Worm (Caenorhabditis elegans) whole organism, L2 larva: ENCODE measurements around the gene enee-1.
A peak's percentile ranks its signal among the peaks of the same experiment; 100 is the strongest.

Experiments used
- C34F6.9 ChIP-seq: fragments of 150-350 bp; optimal IDR thresholded peaks from 2 replicates; lab custom pipeline; 2014; ENCODE audit warnings: missing biosample characterization, missing genetic modification characterization
- F13H6.1 ChIP-seq: sonication (generic microtip); optimal IDR thresholded peaks from 2 replicates; lab custom pipeline; 2016; ENCODE audit warnings: missing genetic modification characterization, missing compliant biosample characterization
- Y55F3AM.14 ChIP-seq: fragments of 200-800 bp; sonication (Bioruptor generic); optimal IDR thresholded peaks from 2 replicates; lab custom pipeline; 2018; ENCODE audit warnings: mild to moderate bottlenecking, missing genetic modification characterization, missing compliant biosample characterization
- ZK546.5 ChIP-seq: sonication (generic microtip); optimal IDR thresholded peaks from 2 replicates; lab custom pipeline; 2017; ENCODE audit warnings: missing biosample characterization, missing genetic modification characterization
- aly-2 ChIP-seq: fragments of 150-350 bp; optimal IDR thresholded peaks from 2 replicates; lab custom pipeline; 2014; ENCODE audit warnings: missing biosample characterization, missing genetic modification characterization
- ama-1 ChIP-seq: fragments of 150-350 bp; optimal IDR thresholded peaks from 2 replicates; lab custom pipeline; 2018; ENCODE audit warnings: inconsistent platforms
- crh-2 ChIP-seq: sonication (generic microtip); optimal IDR thresholded peaks from 2 replicates; lab custom pipeline; 2017; ENCODE audit warnings: missing biosample characterization, missing genetic modification characterization
- dmd-4 ChIP-seq: sonication (generic microtip); optimal IDR thresholded peaks from 2 replicates; lab custom pipeline; 2017; ENCODE audit warnings: missing biosample characterization, missing genetic modification characterization
- elt-1 ChIP-seq: fragments of 150-350 bp; optimal IDR thresholded peaks from 2 replicates; lab custom pipeline; 2014; ENCODE audit warnings: missing biosample characterization, missing genetic modification characterization
- elt-3 ChIP-seq: sonication (generic microtip); optimal IDR thresholded peaks from 2 replicates; lab custom pipeline; 2017; ENCODE audit warnings: missing biosample characterization, missing genetic modification characterization
- fos-1 ChIP-seq: fragments of 150-350 bp; optimal IDR thresholded peaks from 2 replicates; lab custom pipeline; 2014; ENCODE audit warnings: missing biosample characterization, missing genetic modification characterization
- gmeb-1 ChIP-seq: fragments of 150-350 bp; optimal IDR thresholded peaks from 2 replicates; lab custom pipeline; 2014; ENCODE audit warnings: missing biosample characterization, missing genetic modification characterization
- lin-11 ChIP-seq: fragments of 150-350 bp; sonication (generic microtip); optimal IDR thresholded peaks from 2 replicates; lab custom pipeline; 2014; ENCODE audit warnings: missing biosample characterization, missing genetic modification characterization, inconsistent platforms, mixed read lengths
- lin-13 ChIP-seq: fragments of 150-350 bp; optimal IDR thresholded peaks from 2 replicates; lab custom pipeline; 2014; ENCODE audit warnings: missing biosample characterization, missing genetic modification reagents, missing genetic modification characterization
- lin-39 ChIP-seq: fragments of 150-350 bp; optimal IDR thresholded peaks from 2 replicates; lab custom pipeline; 2014; ENCODE audit warnings: missing biosample characterization, missing genetic modification reagents, missing genetic modification characterization
- lsy-2 ChIP-seq, 2 experiments: fragments of 150-350 bp in 1 of 2; sonication (generic microtip) in 1 of 2; optimal IDR thresholded peaks; 2 replicates each; lab custom pipeline; 2014 to 2017; ENCODE audit warnings: missing biosample characterization in 2 of 2, missing genetic modification characterization in 2 of 2
- mab-5 ChIP-seq: fragments of 150-350 bp; optimal IDR thresholded peaks from 2 replicates; lab custom pipeline; 2014; ENCODE audit warnings: missing biosample characterization, missing genetic modification characterization
- mbf-1 ChIP-seq: sonication (generic microtip); optimal IDR thresholded peaks from 2 replicates; lab custom pipeline; 2017; ENCODE audit warnings: missing biosample characterization, missing genetic modification characterization
- mdl-1 ChIP-seq, 2 experiments: fragments of 150-350 bp in 1 of 2; sonication (generic microtip) in 1 of 2; optimal IDR thresholded peaks; 2 replicates each; lab custom pipeline; 2017; ENCODE audit warnings: missing biosample characterization in 2 of 2, missing genetic modification characterization in 2 of 2
- nhr-10 ChIP-seq: sonication (generic microtip); optimal IDR thresholded peaks from 2 replicates; lab custom pipeline; 2017; ENCODE audit warnings: missing biosample characterization, missing genetic modification characterization
- nhr-129 ChIP-seq: fragments of 150-350 bp; optimal IDR thresholded peaks from 2 replicates; lab custom pipeline; 2014; ENCODE audit warnings: missing biosample characterization, missing genetic modification characterization
- nhr-21 ChIP-seq: fragments of 150-350 bp; optimal IDR thresholded peaks from 2 replicates; lab custom pipeline; 2014; ENCODE audit warnings: missing biosample characterization, missing genetic modification characterization
- nhr-23 ChIP-seq: fragments of 150-350 bp; optimal IDR thresholded peaks from 2 replicates; lab custom pipeline; 2014; ENCODE audit warnings: missing biosample characterization, missing genetic modification reagents, missing genetic modification characterization
- nhr-237 ChIP-seq: fragments of 150-350 bp; optimal IDR thresholded peaks from 2 replicates; lab custom pipeline; 2014; ENCODE audit warnings: missing biosample characterization, missing genetic modification characterization
- nhr-25 ChIP-seq: fragments of 150-350 bp; sonication (generic microtip); optimal IDR thresholded peaks from 3 replicates; lab custom pipeline; 2014; ENCODE audit warnings: missing biosample characterization, missing genetic modification characterization
- nhr-6 ChIP-seq: fragments of 150-350 bp; optimal IDR thresholded peaks from 2 replicates; lab custom pipeline; 2014; ENCODE audit warnings: missing biosample characterization, missing genetic modification characterization
- nhr-77 ChIP-seq: fragments of 150-350 bp; optimal IDR thresholded peaks from 2 replicates; lab custom pipeline; 2014; ENCODE audit warnings: missing biosample characterization, missing genetic modification characterization
- peb-1 ChIP-seq: fragments of 150-350 bp; optimal IDR thresholded peaks from 2 replicates; lab custom pipeline; 2014; ENCODE audit warnings: missing biosample characterization, missing genetic modification characterization
- sem-4 ChIP-seq: fragments of 150-350 bp; optimal IDR thresholded peaks from 2 replicates; lab custom pipeline; 2014; ENCODE audit warnings: missing biosample characterization, missing genetic modification reagents, missing genetic modification characterization
- sma-3 ChIP-seq: sonication (generic microtip); optimal IDR thresholded peaks from 2 replicates; lab custom pipeline; 2016; ENCODE audit warnings: missing genetic modification reagents, missing genetic modification characterization, missing compliant biosample characterization
- snpc-4 ChIP-seq: fragments of 150-350 bp; optimal IDR thresholded peaks from 2 replicates; lab custom pipeline; 2014; ENCODE audit warnings: missing biosample characterization, missing genetic modification characterization
- unc-55 ChIP-seq: fragments of 150-350 bp; sonication (generic microtip); optimal IDR thresholded peaks from 3 replicates; lab custom pipeline; 2014; ENCODE audit warnings: missing biosample characterization, missing genetic modification reagents, missing genetic modification characterization
- unc-62 ChIP-seq: fragments of 150-350 bp; optimal IDR thresholded peaks from 2 replicates; lab custom pipeline; 2014; ENCODE audit warnings: missing biosample characterization, missing genetic modification reagents, missing genetic modification characterization
- zag-1 ChIP-seq: fragments of 150-350 bp; optimal IDR thresholded peaks from 2 replicates; lab custom pipeline; 2014; ENCODE audit warnings: missing biosample characterization, missing genetic modification characterization
- ztf-1 ChIP-seq: fragments of 200-800 bp; sonication (Bioruptor generic); conservative IDR thresholded peaks from 2 replicates; pipeline ENCODE4 v1.3.6; 2022; ENCODE audit warnings: missing genetic modification characterization, missing compliant biosample characterization
- ztf-4 ChIP-seq: fragments of 150-350 bp; optimal IDR thresholded peaks from 2 replicates; lab custom pipeline; 2014; ENCODE audit warnings: missing biosample characterization, missing genetic modification characterization

The enee-1 gene

ce11 chrII:586-985 lies 23.9 kb upstream of the enee-1 start:
- TF ChIP-seq lin-39 (tag; lab: Kevin White, UChicago): no peak
- no peak for TF ChIP-seq unc-55 (GFP tag; lab: Kevin White, UChicago)
- no peak for TF ChIP-seq ZK546.5
- no peak for TF ChIP-seq mdl-1 (tag; optimal IDR thresholded peaks at IDR 0.05; lab: Kevin White, UChicago)
- TF ChIP-seq nhr-6: peak; percentile 89
- TF ChIP-seq nhr-25 (tag; lab: Kevin White, UChicago): peak; percentile 13
- TF ChIP-seq gmeb-1: no peak
- TF ChIP-seq elt-3 (tag; lab: Kevin White, UChicago): no peak
- TF ChIP-seq nhr-10 (tag; lab: Kevin White, UChicago): no peak
- TF ChIP-seq lin-13 (GFP tag; lab: Kevin White, UChicago): no peak
- no peak for TF ChIP-seq ztf-4 (tag; lab: Kevin White, UChicago)
- no peak for TF ChIP-seq ztf-1 (GFP tag; lab: Robert Waterston, UW)
- no peak for TF ChIP-seq sma-3
- TF ChIP-seq nhr-237 (tag; lab: Kevin White, UChicago): no peak
- TF ChIP-seq, all 48 proteins: peak for 2

- TF ChIP-seq nhr-23 (no peak), nhr-6 (peak; percentile 95), unc-55 (GFP tag; lab: Kevin White, UChicago) (peak; percentile 43)
Observed at ce11 chrII:1334-1898, 23.1 kb upstream of the enee-1 start, which contains the start of gene 2L52.1. Gene 2L52.1 (plus strand): TSS chrII:1848.

- TF ChIP-seq nhr-237 (tag; lab: Kevin White, UChicago) (no peak), F13H6.1 (tag; lab: Kevin White, UChicago) (no peak), peb-1 (tag; lab: Kevin White, UChicago) (no peak), elt-1 (tag; lab: Kevin White, UChicago) (no peak), ztf-1 (GFP tag; lab: Robert Waterston, UW) (no peak), ama-1 (no peak), gmeb-1 (no peak)
- TF ChIP-seq, all 48 proteins: peak for 0
Observed at ce11 chrII:4793-5192, 19.7 kb upstream of the enee-1 start.

- peak; percentile 87 for TF ChIP-seq nhr-6
- TF ChIP-seq elt-3 (tag; lab: Kevin White, UChicago): no peak
Observed at ce11 chrII:6349-6748, 18.1 kb upstream of the enee-1 start, which contains the start of gene osta-1. Gene osta-1 (plus strand): TSS chrII:6657.

ce11 chrII:8212-8611 lies 16.3 kb upstream of the enee-1 start:
- TF ChIP-seq nhr-21 (tag; lab: Kevin White, UChicago) (no peak), nhr-6 (peak; percentile 88)

- TF ChIP-seq lin-39 (tag; lab: Kevin White, UChicago) (no peak), nhr-237 (tag; lab: Kevin White, UChicago) (no peak)
Observed at ce11 chrII:11783-12182, 12.7 kb upstream of the enee-1 start, which contains the start of gene best-4. Gene best-4 (minus strand): TSS chrII:11883.

ce11 chrII:12685-13084 lies 11.8 kb upstream of the enee-1 start, which contains the start of gene best-3:
Gene best-3 (plus strand): TSS chrII:12985.
- TF ChIP-seq dmd-4 (tag; lab: Kevin White, UChicago): no peak
- no peak for TF ChIP-seq aly-2
- no peak for TF ChIP-seq nhr-237 (tag; lab: Kevin White, UChicago)
- TF ChIP-seq fos-1: no peak
- TF ChIP-seq lin-39 (tag; lab: Kevin White, UChicago): no peak
- no peak for TF ChIP-seq nhr-6
- TF ChIP-seq Y55F3AM.14 (GFP tag; lab: Kevin White, UChicago): no peak

ce11 chrII:18787-19186 lies 5.7 kb upstream of the enee-1 start:
- TF ChIP-seq unc-55 (GFP tag; lab: Kevin White, UChicago) (peak; percentile 82), lin-13 (GFP tag; lab: Kevin White, UChicago) (peak; percentile 69), sma-3 (peak; percentile 30), ztf-4 (tag; lab: Kevin White, UChicago) (no peak), crh-2 (tag; lab: Kevin White, UChicago) (peak; percentile 93), nhr-6 (peak; percentile 98), lsy-2 (tag; optimal IDR thresholded peaks at IDR 0.05; lab: Kevin White, UChicago) (peak; percentile 38 to 66), unc-62 (GFP tag; lab: Kevin White, UChicago) (no peak), nhr-21 (tag; lab: Kevin White, UChicago) (peak; percentile 70), snpc-4 (no peak), fos-1 (peak; percentile 74), mab-5 (tag; lab: Kevin White, UChicago) (no peak), sem-4 (tag; lab: Kevin White, UChicago) (peak; percentile 42), mbf-1 (tag; lab: Kevin White, UChicago) (no peak), mdl-1 (tag; optimal IDR thresholded peaks at IDR 0.05; lab: Kevin White, UChicago) (peak; percentile 40 to 83), ZK546.5 (no peak), F13H6.1 (tag; lab: Kevin White, UChicago) (peak; percentile 79), nhr-77 (tag; lab: Kevin White, UChicago) (no peak), zag-1 (tag; lab: Kevin White, UChicago) (peak; percentile 41), nhr-129 (tag; lab: Kevin White, UChicago) (peak; percentile 86), lin-11 (tag; lab: Kevin White, UChicago) (peak; percentile 32), C34F6.9 (tag; lab: Kevin White, UChicago) (peak; percentile 85)
